ENCODE assay signal across 5 fruit fly cellular contexts in the genomic region with DNA sequence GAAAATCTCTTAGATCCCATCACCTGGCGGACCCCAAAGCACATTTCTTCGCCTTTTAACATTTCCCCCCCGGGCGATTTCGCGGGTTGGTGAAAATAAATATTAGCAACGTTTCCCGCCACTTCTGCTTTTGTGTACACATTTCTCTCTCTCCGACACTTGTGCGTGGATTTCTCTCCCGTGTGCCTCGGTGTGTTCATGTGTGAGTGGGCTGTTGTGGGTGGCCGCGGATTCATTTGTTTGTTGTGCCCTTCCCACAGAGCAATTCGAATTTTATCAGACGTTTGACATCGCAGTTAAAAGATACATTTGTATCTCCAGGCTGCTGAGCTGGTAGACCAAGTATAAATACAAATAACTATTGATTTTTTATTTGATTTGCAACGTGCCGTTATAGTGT.
TF ChIP-seq lines count a peak whose summit lies in the region.

No protein-coding gene starts in this region.

- no peak for TF ChIP-seq CTCF in whole organism, embryonic (GFP tag; optimal IDR thresholded peaks at IDR 0.05; lab: Kevin White, UChicago)

TF ChIP-seq in whole organism, adult, 20 proteins besides CTCF, POLR2A, EP300 and RAD21:
- no peak for TF ChIP-seq CG7101 (tag; optimal IDR thresholded peaks at IDR 0.05; lab: Kevin White, UChicago)
- no peak for TF ChIP-seq kay (GFP tag; lab: Kevin White, UChicago; ENCODE audit: borderline replicate concordance)
- no peak for TF ChIP-seq bab1 (GFP tag; optimal IDR thresholded peaks at IDR 0.05; lab: Kevin White, UChicago)
- TF ChIP-seq Mnt (GFP tag; optimal IDR thresholded peaks at IDR 0.05; lab: Kevin White, UChicago), result peak; percentile 58
- TF ChIP-seq CG12768 (GFP tag; optimal IDR thresholded peaks at IDR 0.05; lab: Kevin White, UChicago), result no peak
- TF ChIP-seq toe (GFP tag; optimal IDR thresholded peaks at IDR 0.05; lab: Kevin White, UChicago), result no peak
- TF ChIP-seq CG14711 (tag; optimal IDR thresholded peaks at IDR 0.05; lab: Kevin White, UChicago), result no peak
- no peak for TF ChIP-seq CG1620 (GFP tag; optimal IDR thresholded peaks at IDR 0.05; lab: Kevin White, UChicago)
- TF ChIP-seq cic (GFP tag; optimal IDR thresholded peaks at IDR 0.05; lab: Kevin White, UChicago), result peak; percentile 49

TF ChIP-seq in whole organism, embryonic, 481 proteins besides CTCF, POLR2A, EP300 and RAD21 (continues in another document):
- TF ChIP-seq CG7556 (GFP tag; optimal IDR thresholded peaks at IDR 0.05; lab: Kevin White, UChicago), result peak; percentile 21
- peak; percentile 48; the same call in 2 of the 3 replicates for TF ChIP-seq B-H1 (GFP tag; IDR thresholded peaks at IDR 0.05; lab: Robert Waterston, UW)
- TF ChIP-seq CG10462 (GFP tag; optimal IDR thresholded peaks at IDR 0.05; lab: Kevin White, UChicago), result no peak
- TF ChIP-seq CG12659 (GFP tag; optimal IDR thresholded peaks at IDR 0.05; lab: Kevin White, UChicago), result no peak
- no peak for TF ChIP-seq slou (GFP tag; optimal IDR thresholded peaks at IDR 0.05; lab: Kevin White, UChicago)
- TF ChIP-seq CG15011 (GFP tag; optimal IDR thresholded peaks at IDR 0.05; lab: Kevin White, UChicago), result no peak
- peak; percentile 38 for TF ChIP-seq kah (GFP tag; optimal IDR thresholded peaks at IDR 0.05; lab: Kevin White, UChicago)
- no peak for TF ChIP-seq hb (GFP tag; IDR thresholded peaks at IDR 0.05; lab: Robert Waterston, UW; ENCODE audit: partially characterized antibody)
- TF ChIP-seq CG4360 (GFP tag; IDR thresholded peaks at IDR 0.05; lab: Robert Waterston, UW), result no peak
- TF ChIP-seq sob (GFP tag; IDR thresholded peaks at IDR 0.05; lab: Robert Waterston, UW), result no peak
- TF ChIP-seq br (optimal IDR thresholded peaks at IDR 0.05; lab: Kevin White, UChicago), result no peak
- TF ChIP-seq CG11723 (GFP tag; optimal IDR thresholded peaks at IDR 0.05; lab: Kevin White, UChicago), result no peak
- peak; percentile 63 for TF ChIP-seq row (GFP tag; IDR thresholded peaks at IDR 0.05; lab: Robert Waterston, UW)
- no peak for TF ChIP-seq CG10565 (GFP tag; optimal IDR thresholded peaks at IDR 0.05; lab: Kevin White, UChicago)
- no peak for TF ChIP-seq pb (GFP tag; optimal IDR thresholded peaks at IDR 0.05; lab: Kevin White, UChicago)
- no peak for TF ChIP-seq sd (tag; optimal IDR thresholded peaks at IDR 0.05; lab: Kevin White, UChicago)
- TF ChIP-seq Lpt (GFP tag; optimal IDR thresholded peaks at IDR 0.05; lab: Kevin White, UChicago), result no peak
- TF ChIP-seq HHEX (GFP tag; optimal IDR thresholded peaks at IDR 0.05; lab: Kevin White, UChicago), result no peak
- no peak for TF ChIP-seq tll (GFP tag; optimal IDR thresholded peaks at IDR 0.05; lab: Kevin White, UChicago)
- TF ChIP-seq sim (GFP tag; IDR thresholded peaks at IDR 0.05; lab: Robert Waterston, UW), result no peak

TF ChIP-seq in whole organism, prepupa, 60 proteins besides CTCF, POLR2A, EP300 and RAD21 (continues in another document):
- no peak for TF ChIP-seq spab (GFP tag; optimal IDR thresholded peaks at IDR 0.05; lab: Kevin White, UChicago)
- no peak for TF ChIP-seq dac (GFP tag; optimal IDR thresholded peaks at IDR 0.05; lab: Kevin White, UChicago)
- TF ChIP-seq CG34406 (GFP tag; optimal IDR thresholded peaks at IDR 0.05; lab: Kevin White, UChicago), result peak; percentile 50
- no peak for TF ChIP-seq Blimp-1 (GFP tag; optimal IDR thresholded peaks at IDR 0.05; lab: Kevin White, UChicago)
- peak; percentile 60 for TF ChIP-seq CG15336 (GFP tag; IDR thresholded peaks at IDR 0.05; lab: Robert Waterston, UW)
- TF ChIP-seq acj6 (GFP tag; optimal IDR thresholded peaks at IDR 0.05; lab: Kevin White, UChicago), result peak; percentile 56
- no peak for TF ChIP-seq CG10669 (GFP tag; optimal IDR thresholded peaks at IDR 0.05; lab: Kevin White, UChicago)
- peak; percentile 46 for TF ChIP-seq net (GFP tag; optimal IDR thresholded peaks at IDR 0.05; lab: Kevin White, UChicago)
- TF ChIP-seq CG8632 (GFP tag; optimal IDR thresholded peaks at IDR 0.05; lab: Kevin White, UChicago), result peak; percentile 44
- peak; percentile 47 for TF ChIP-seq CG6792 (GFP tag; optimal IDR thresholded peaks at IDR 0.05; lab: Kevin White, UChicago)
- peak; percentile 62 for TF ChIP-seq topi (GFP tag; optimal IDR thresholded peaks at IDR 0.05; lab: Kevin White, UChicago)
- peak; percentile 36 for TF ChIP-seq CG31627 (GFP tag; optimal IDR thresholded peaks at IDR 0.05; lab: Kevin White, UChicago)
- no peak for TF ChIP-seq CG10631 (GFP tag; optimal IDR thresholded peaks at IDR 0.05; lab: Kevin White, UChicago)
- peak; percentile 10 for TF ChIP-seq cyc (GFP tag; optimal IDR thresholded peaks at IDR 0.05; lab: Kevin White, UChicago)
- TF ChIP-seq CG6163 (GFP tag; IDR thresholded peaks at IDR 0.05; lab: Robert Waterston, UW), result peak; percentile 59; the same call in 1 of the 3 replicates
- TF ChIP-seq Lpt (GFP tag; optimal IDR thresholded peaks at IDR 0.05; lab: Kevin White, UChicago), result peak; percentile 43
- peak; percentile 15 for TF ChIP-seq Ets21C (GFP tag; optimal IDR thresholded peaks at IDR 0.05; lab: Kevin White, UChicago)
- no peak for TF ChIP-seq vri (GFP tag; optimal IDR thresholded peaks at IDR 0.05; lab: Kevin White, UChicago)
- peak; percentile 76 for TF ChIP-seq eg (GFP tag; IDR thresholded peaks at IDR 0.05; lab: Robert Waterston, UW)
- TF ChIP-seq CG4318 (GFP tag; optimal IDR thresholded peaks at IDR 0.05; lab: Kevin White, UChicago), result no peak

TF ChIP-seq in whole organism, pupa, 21 proteins besides CTCF, POLR2A, EP300 and RAD21:
- TF ChIP-seq Snoo (tag; optimal IDR thresholded peaks at IDR 0.05; lab: Kevin White, UChicago) (peak; percentile 50), fd96Ca (GFP tag; IDR thresholded peaks at IDR 0.05; lab: Robert Waterston, UW) (peak; percentile 83), CG8301 (tag; optimal IDR thresholded peaks at IDR 0.05; lab: Kevin White, UChicago) (peak; percentile 43), CG4496 (GFP tag; IDR thresholded peaks at IDR 0.05; lab: Robert Waterston, UW) (peak; percentile 52; the same call in 2 of the 3 replicates), Pif1A (GFP tag; optimal IDR thresholded peaks at IDR 0.05; lab: Kevin White, UChicago) (no peak), CG13204 (GFP tag; optimal IDR thresholded peaks at IDR 0.05; lab: Kevin White, UChicago) (peak; percentile 21), Ets98B (GFP tag; IDR thresholded peaks at IDR 0.05; lab: Robert Waterston, UW) (peak; percentile 83), EcR (GFP tag; optimal IDR thresholded peaks at IDR 0.05; lab: Kevin White, UChicago) (no peak), CG12605 (GFP tag; IDR thresholded peaks at IDR 0.05; lab: Robert Waterston, UW) (peak; percentile 34; the same call in 1 of the 2 replicates), CG32121 (GFP tag; IDR thresholded peaks at IDR 0.05; lab: Robert Waterston, UW) (peak; percentile 71)
TF ChIP-seq in whole organism, pupa: peak in this region for 8.

TF ChIP-seq in whole organism, wandering third instar larva, 38 proteins besides CTCF, POLR2A, EP300 and RAD21 (continues in another document):
- TF ChIP-seq sv (GFP tag; optimal IDR thresholded peaks at IDR 0.05; lab: Kevin White, UChicago), result no peak
- TF ChIP-seq Dif (GFP tag; optimal IDR thresholded peaks at IDR 0.05; lab: Kevin White, UChicago; ENCODE audit: partially characterized antibody), result no peak
- TF ChIP-seq GATAd (GFP tag; optimal IDR thresholded peaks at IDR 0.05; lab: Kevin White, UChicago), result no peak
- TF ChIP-seq foxo (GFP tag; optimal IDR thresholded peaks at IDR 0.05; lab: Kevin White, UChicago), result peak in 1 of 2 experiments; percentile 58
- no peak for TF ChIP-seq dsf (GFP tag; optimal IDR thresholded peaks at IDR 0.05; lab: Kevin White, UChicago; ENCODE audit: borderline replicate concordance)
- no peak for TF ChIP-seq Vsx2 (GFP tag; optimal IDR thresholded peaks at IDR 0.05; lab: Kevin White, UChicago; ENCODE audit: partially characterized antibody)
- peak; percentile 31 for TF ChIP-seq OdsH (GFP tag; optimal IDR thresholded peaks at IDR 0.05; lab: Kevin White, UChicago)
- TF ChIP-seq woc (GFP tag; optimal IDR thresholded peaks at IDR 0.05; lab: Kevin White, UChicago), result no peak
- no peak for TF ChIP-seq Hr78 (GFP tag; optimal IDR thresholded peaks at IDR 0.05; lab: Kevin White, UChicago)
- TF ChIP-seq Jra (GFP tag; optimal IDR thresholded peaks at IDR 0.05; lab: Kevin White, UChicago), result no peak
- no peak for TF ChIP-seq dl (GFP tag; optimal IDR thresholded peaks at IDR 0.05; lab: Kevin White, UChicago; ENCODE audit: insufficient read depth in 1 of 2, partially characterized antibody in 2 of 2)
- peak; percentile 43 for TF ChIP-seq HLH106 (tag; optimal IDR thresholded peaks at IDR 0.05; lab: Kevin White, UChicago)
- TF ChIP-seq lola (GFP tag; optimal IDR thresholded peaks at IDR 0.05; lab: Kevin White, UChicago), result no peak
- no peak for TF ChIP-seq N (GFP tag; optimal IDR thresholded peaks at IDR 0.05; lab: Kevin White, UChicago)
- TF ChIP-seq Mio (GFP tag; optimal IDR thresholded peaks at IDR 0.05; lab: Kevin White, UChicago), result no peak
- no peak for TF ChIP-seq Rel (GFP tag; optimal IDR thresholded peaks at IDR 0.05; lab: Kevin White, UChicago)
- peak; percentile 23 for TF ChIP-seq Rel (tag; optimal IDR thresholded peaks at IDR 0.05; lab: Kevin White, UChicago)
- TF ChIP-seq ey (GFP tag; optimal IDR thresholded peaks at IDR 0.05; lab: Kevin White, UChicago), result no peak
- peak; percentile 40 for TF ChIP-seq psq (GFP tag; optimal IDR thresholded peaks at IDR 0.05; lab: Kevin White, UChicago)
- TF ChIP-seq CG32264 (GFP tag; optimal IDR thresholded peaks at IDR 0.05; lab: Kevin White, UChicago), result no peak
- no peak for TF ChIP-seq CG9705 (GFP tag; optimal IDR thresholded peaks at IDR 0.05; lab: Kevin White, UChicago)
- no peak for TF ChIP-seq tai (GFP tag; optimal IDR thresholded peaks at IDR 0.05; lab: Kevin White, UChicago)
- TF ChIP-seq sage (GFP tag; optimal IDR thresholded peaks at IDR 0.05; lab: Kevin White, UChicago), result no peak
- no peak for TF ChIP-seq fru (GFP tag; optimal IDR thresholded peaks at IDR 0.05; lab: Kevin White, UChicago)
- TF ChIP-seq brk (GFP tag; optimal IDR thresholded peaks at IDR 0.05; lab: Kevin White, UChicago), result no peak
- TF ChIP-seq usp (GFP tag; optimal IDR thresholded peaks at IDR 0.05; lab: Kevin White, UChicago), result no peak
- TF ChIP-seq Hr83 (GFP tag; optimal IDR thresholded peaks at IDR 0.05; lab: Kevin White, UChicago; ENCODE audit: poor library complexity, severe bottlenecking), result no peak
- peak; percentile 34 for TF ChIP-seq br (GFP tag; optimal IDR thresholded peaks at IDR 0.05; lab: Kevin White, UChicago)
- TF ChIP-seq rgr (GFP tag; optimal IDR thresholded peaks at IDR 0.05; lab: Kevin White, UChicago), result peak; percentile 9
- no peak for TF ChIP-seq Myc (optimal IDR thresholded peaks at IDR 0.05; lab: Kevin White, UChicago)
- no peak for TF ChIP-seq pan (optimal IDR thresholded peaks at IDR 0.05; lab: Kevin White, UChicago)
- TF ChIP-seq Dfd (GFP tag; optimal IDR thresholded peaks at IDR 0.05; lab: Kevin White, UChicago), result no peak
- no peak for TF ChIP-seq Sp1 (GFP tag; optimal IDR thresholded peaks at IDR 0.05; lab: Kevin White, UChicago)
- TF ChIP-seq jim (GFP tag; optimal IDR thresholded peaks at IDR 0.05; lab: Kevin White, UChicago), result no peak
